Worm (Caenorhabditis elegans): ENCODE measurements around the gene str-252.

- TF ChIP-seq drap-1 (GFP tag; optimal IDR thresholded peaks at IDR 0.05) (no peak), blmp-1 (tag; optimal IDR thresholded peaks at IDR 0.05) (no peak), elt-1 (tag; optimal IDR thresholded peaks at IDR 0.05; ENCODE audit: borderline replicate concordance, insufficient read depth) (no peak), snpc-4 (tag; optimal IDR thresholded peaks at IDR 0.05) (no peak), M03D4.4 (tag; optimal IDR thresholded peaks at IDR 0.05) (no peak), sptf-1 (tag; optimal IDR thresholded peaks at IDR 0.05) (no peak), lin-32 (GFP tag; optimal IDR thresholded peaks at IDR 0.05) (no peak), nhr-237 (tag; optimal IDR thresholded peaks at IDR 0.05) (no peak), unc-62 (GFP tag; optimal IDR thresholded peaks at IDR 0.05) (no peak), lsy-2 (tag; optimal IDR thresholded peaks at IDR 0.05) (no peak), ztf-11 (tag; optimal IDR thresholded peaks at IDR 0.05) (no peak)
These were observed 25.8 kb downstream of the str-252 start, which contains the start of gene dpr-1 for ce11 chrV:13942082-13942481.
